Fruit fly (Drosophila melanogaster) whole organism, embryonic: ENCODE data around the gene RpL7A.

Source experiments
- Aef1 ChIP-seq: fragments of 200-800 bp; sonication (Bioruptor generic); IDR thresholded peaks from 3 replicates; pipeline ENCODE4 v1.3.6; 2022; ENCODE audit warnings: missing biosample characterization, missing genetic modification characterization
- Atf3 ChIP-seq: fragments of 200-800 bp; sonication (Bioruptor generic); optimal IDR thresholded peaks from 3 replicates; lab custom pipeline; 2016; ENCODE audit warnings: missing biosample characterization, missing genetic modification characterization
- CG10147 ChIP-seq: fragments of 200-800 bp; sonication (Bioruptor generic); optimal IDR thresholded peaks from 2 replicates; lab custom pipeline; 2019; ENCODE audit warnings: missing biosample characterization, mild to moderate bottlenecking, missing genetic modification characterization, moderate library complexity
- CG11504 ChIP-seq: fragments of 200-800 bp; sonication (Bioruptor generic); optimal IDR thresholded peaks from 3 replicates; lab custom pipeline; 2019; ENCODE audit warnings: missing biosample characterization, mild to moderate bottlenecking, missing genetic modification characterization, moderate library complexity
- CG12391 ChIP-seq: fragments of 200-800 bp; sonication (Bioruptor generic); optimal IDR thresholded peaks from 3 replicates; lab custom pipeline; 2018; ENCODE audit warnings: missing biosample characterization, mild to moderate bottlenecking, missing genetic modification characterization, moderate library complexity
- CG13624 ChIP-seq: fragments of 200-800 bp; sonication (Bioruptor generic); optimal IDR thresholded peaks from 2 replicates; lab custom pipeline; 2016; ENCODE audit warnings: missing biosample characterization, missing genetic modification characterization
- CG15479 ChIP-seq: fragments of 200-800 bp; sonication (Bioruptor generic); optimal IDR thresholded peaks from 3 replicates; lab custom pipeline; 2019; ENCODE audit warnings: missing biosample characterization, mild to moderate bottlenecking, missing genetic modification characterization, moderate library complexity
- CG15601 ChIP-seq: fragments of 200-800 bp; sonication (Bioruptor generic); optimal IDR thresholded peaks from 3 replicates; lab custom pipeline; 2019; ENCODE audit warnings: missing biosample characterization, mild to moderate bottlenecking, missing genetic modification characterization, moderate library complexity
- CG1602 ChIP-seq: fragments of 200-800 bp; sonication (Bioruptor generic); optimal IDR thresholded peaks from 3 replicates; lab custom pipeline; 2016; ENCODE audit warnings: missing biosample characterization, missing genetic modification characterization
- CG17612 ChIP-seq: fragments of 200-800 bp; sonication (Bioruptor generic); IDR thresholded peaks from 2 replicates; pipeline ENCODE4 v1.3.6; 2022; ENCODE audit warnings: missing biosample characterization, missing genetic modification characterization
- CG1792 ChIP-seq: fragments of 200-800 bp; sonication (Bioruptor generic); optimal IDR thresholded peaks from 2 replicates; lab custom pipeline; 2016; ENCODE audit warnings: missing biosample characterization, missing genetic modification characterization
- CG2889 ChIP-seq: fragments of 200-800 bp; sonication (Bioruptor generic); IDR thresholded peaks from 3 replicates; pipeline ENCODE4 v1.3.6; 2022; ENCODE audit warnings: missing biosample characterization, missing genetic modification characterization
- CG31365 ChIP-seq: fragments of 200-800 bp; sonication (Bioruptor generic); optimal IDR thresholded peaks from 2 replicates; lab custom pipeline; 2018; ENCODE audit warnings: missing biosample characterization, mild to moderate bottlenecking, missing genetic modification characterization
- CG3726 ChIP-seq: fragments of 200-800 bp; sonication (Bioruptor generic); IDR thresholded peaks from 3 replicates; pipeline ENCODE4, ENCODE4 v1.3.6; 2022; ENCODE audit warnings: missing biosample characterization, missing genetic modification characterization
- CG4820 ChIP-seq: fragments of 200-800 bp; sonication (Bioruptor generic); optimal IDR thresholded peaks from 3 replicates; lab custom pipeline; 2016; ENCODE audit warnings: missing biosample characterization, missing genetic modification characterization
- CG6175 ChIP-seq: fragments of 200-800 bp; sonication (Bioruptor generic); IDR thresholded peaks from 3 replicates; pipeline ENCODE4 v1.3.6; 2022; ENCODE audit warnings: missing biosample characterization, missing genetic modification characterization
- CG7271 ChIP-seq: fragments of 200-800 bp; sonication (Bioruptor generic); optimal IDR thresholded peaks from 2 replicates; lab custom pipeline; 2018; ENCODE audit warnings: missing biosample characterization, mild to moderate bottlenecking, missing genetic modification characterization, moderate library complexity
- CG8281 ChIP-seq: fragments of 200-800 bp; sonication (Bioruptor generic); optimal IDR thresholded peaks from 2 replicates; lab custom pipeline; 2018; ENCODE audit warnings: missing biosample characterization, mild to moderate bottlenecking, missing genetic modification characterization, moderate library complexity
- CG8478 ChIP-seq: fragments of >200 bp; optimal IDR thresholded peaks from 2 replicates; lab custom pipeline; 2018
- D ChIP-seq, 2 experiments: fragments of 200-800 bp in 1 of 2; fragments of >200 bp in 1 of 2; sonication (Bioruptor generic) in 1 of 2; optimal IDR thresholded peaks; 2 replicates in 1 of 2; 3 replicates in 1 of 2; lab custom pipeline; 2017; ENCODE audit warnings: mild to moderate bottlenecking in 1 of 2, missing biosample characterization in 1 of 2, missing genetic modification characterization in 1 of 2, missing genetic modification reagents in 1 of 2
- Doc3 ChIP-seq: fragments of 200-800 bp; sonication (Bioruptor generic); IDR thresholded peaks from 3 replicates; pipeline ENCODE4 v1.3.6; 2022; ENCODE audit warnings: missing biosample characterization, missing genetic modification characterization; ENCODE audit not compliant: partially characterized antibody
- Dp ChIP-seq: fragments of 200-800 bp; sonication (Bioruptor generic); optimal IDR thresholded peaks from 2 replicates; lab custom pipeline; 2018; ENCODE audit warnings: missing biosample characterization, mild to moderate bottlenecking, missing genetic modification characterization, moderate library complexity
- Elba2 ChIP-seq: fragments of 200-800 bp; sonication (Bioruptor generic); optimal IDR thresholded peaks from 3 replicates; lab custom pipeline; 2016; ENCODE audit warnings: missing biosample characterization, missing genetic modification characterization
- Gsc ChIP-seq: fragments of 200-800 bp; sonication (Bioruptor generic); IDR thresholded peaks from 2 replicates; pipeline ENCODE4 v1.3.6; 2022; ENCODE audit warnings: missing biosample characterization, missing genetic modification characterization
- HLH4C ChIP-seq: fragments of 200-800 bp; sonication (Bioruptor generic); IDR thresholded peaks from 3 replicates; pipeline ENCODE4 v1.3.6; 2022; ENCODE audit warnings: missing biosample characterization, missing genetic modification characterization; ENCODE audit not compliant: partially characterized antibody
- HmgD ChIP-seq: fragments of 200-800 bp; sonication (Bioruptor generic); optimal IDR thresholded peaks from 3 replicates; lab custom pipeline; 2016; ENCODE audit warnings: missing biosample characterization, missing genetic modification characterization
- HmgZ ChIP-seq: fragments of 200-800 bp; sonication (Bioruptor generic); optimal IDR thresholded peaks from 2 replicates; lab custom pipeline; 2018; ENCODE audit warnings: missing biosample characterization, mild to moderate bottlenecking, missing genetic modification characterization
- Lim3 ChIP-seq: fragments of 200-800 bp; sonication (Bioruptor generic); IDR thresholded peaks from 2 replicates; pipeline ENCODE4 v1.3.6; 2022; ENCODE audit warnings: missing biosample characterization, missing genetic modification characterization
- MBD-R2 ChIP-seq: fragments of 200-800 bp; sonication (Bioruptor generic); IDR thresholded peaks from 2 replicates; pipeline ENCODE4 v1.3.6; 2022; ENCODE audit warnings: missing biosample characterization, missing genetic modification characterization
- Mrtf ChIP-seq: fragments of 200-800 bp; sonication (Bioruptor generic); IDR thresholded peaks from 3 replicates; pipeline ENCODE4 v1.3.6; 2022; ENCODE audit warnings: missing biosample characterization, missing genetic modification characterization
- Oaz ChIP-seq: fragments of 200-800 bp; sonication (Bioruptor generic); IDR thresholded peaks from 2 replicates; pipeline ENCODE4 v1.3.6; 2022; ENCODE audit warnings: missing biosample characterization, missing genetic modification characterization
- Poxn ChIP-seq: fragments of 200-800 bp; sonication (Bioruptor generic); IDR thresholded peaks from 2 replicates; pipeline ENCODE4 v1.3.6; 2022; ENCODE audit warnings: missing biosample characterization, missing genetic modification characterization
- YL-1 ChIP-seq: fragments of 200-800 bp; sonication (Bioruptor generic); optimal IDR thresholded peaks from 3 replicates; lab custom pipeline; 2017; ENCODE audit warnings: missing biosample characterization, mild to moderate bottlenecking, missing genetic modification characterization
- ap ChIP-seq: fragments of 200-800 bp; sonication (Bioruptor generic); IDR thresholded peaks from 2 replicates; pipeline ENCODE4 v1.3.6; 2022; ENCODE audit warnings: missing biosample characterization, missing genetic modification characterization
- danr ChIP-seq: fragments of 200-800 bp; sonication (Bioruptor generic); IDR thresholded peaks from 2 replicates; pipeline ENCODE4 v1.3.6; 2022; ENCODE audit warnings: missing biosample characterization, missing genetic modification characterization
- dm ChIP-seq: fragments of 200-800 bp; sonication (Bioruptor generic); optimal IDR thresholded peaks from 3 replicates; lab custom pipeline; 2016; ENCODE audit warnings: missing biosample characterization, missing genetic modification characterization
- ftz-f1 ChIP-seq: fragments of 200-800 bp; sonication (Bioruptor generic); optimal IDR thresholded peaks from 2 replicates; lab custom pipeline; 2016; ENCODE audit warnings: missing biosample characterization, missing genetic modification characterization
- jing ChIP-seq: fragments of 200-800 bp; sonication (Bioruptor generic); optimal IDR thresholded peaks from 2 replicates; lab custom pipeline; 2018; ENCODE audit warnings: missing biosample characterization, mild to moderate bottlenecking, missing genetic modification characterization
- lmd ChIP-seq: fragments of 200-800 bp; sonication (Bioruptor generic); IDR thresholded peaks from 2 replicates; pipeline ENCODE4 v1.3.6; 2022; ENCODE audit warnings: missing biosample characterization, missing genetic modification characterization
- lov ChIP-seq, 2 experiments: fragments of 200-800 bp in 1 of 2; fragments of >200 bp in 1 of 2; sonication (Bioruptor generic) in 1 of 2; IDR thresholded peaks in 1 of 2; optimal IDR thresholded peaks in 1 of 2; 2 replicates in 1 of 2; 3 replicates in 1 of 2; pipeline versions ENCODE4 v1.3.6 to Lab custom; 2017 to 2022; ENCODE audit warnings: missing biosample characterization in 1 of 2, missing genetic modification characterization in 1 of 2
- pan ChIP-seq, 4 experiments: fragments of >200 bp in 3 of 4; fragments of 200-800 bp in 1 of 4; sonication (Bioruptor generic) in 1 of 4; optimal IDR thresholded peaks in 3 of 4; IDR thresholded peaks in 1 of 4; 2 replicates each; pipeline versions ENCODE4 v1.3.6 to Lab custom; 2017 to 2022; ENCODE audit warnings: missing biosample characterization in 2 of 4, missing genetic modification characterization in 2 of 4, mixed read lengths in 1 of 4
- peb ChIP-seq: fragments of 200-800 bp; sonication (Bioruptor generic); IDR thresholded peaks from 2 replicates; pipeline ENCODE4 v1.3.6; 2022; ENCODE audit warnings: missing biosample characterization, missing genetic modification characterization
- rib ChIP-seq: fragments of 200-800 bp; sonication (Bioruptor generic); IDR thresholded peaks from 2 replicates; pipeline ENCODE4 v1.3.6; 2022; ENCODE audit warnings: missing biosample characterization, missing genetic modification characterization
- shn ChIP-seq: fragments of 200-800 bp; sonication (Bioruptor generic); optimal IDR thresholded peaks from 3 replicates; lab custom pipeline; 2016; ENCODE audit warnings: missing biosample characterization, missing genetic modification characterization
- sim ChIP-seq: fragments of 200-800 bp; sonication (Bioruptor generic); IDR thresholded peaks from 2 replicates; pipeline ENCODE4 v1.3.6; 2022; ENCODE audit warnings: missing biosample characterization, missing genetic modification characterization
- slbo ChIP-seq: fragments of 200-800 bp; sonication (Bioruptor generic); IDR thresholded peaks from 2 replicates; pipeline ENCODE4 v1.3.6; 2022; ENCODE audit warnings: missing biosample characterization, missing genetic modification characterization
- stwl ChIP-seq: fragments of 200-800 bp; sonication (Bioruptor generic); optimal IDR thresholded peaks from 3 replicates; lab custom pipeline; 2018; ENCODE audit warnings: missing biosample characterization, mild to moderate bottlenecking, missing genetic modification characterization, moderate library complexity
- tll ChIP-seq, 2 experiments: fragments of 200-800 bp in 1 of 2; fragments of >200 bp in 1 of 2; sonication (Bioruptor generic) in 1 of 2; optimal IDR thresholded peaks; 2 replicates each; lab custom pipeline; 2017 to 2019; ENCODE audit warnings: missing biosample characterization in 2 of 2, missing genetic modification characterization in 2 of 2, mild to moderate bottlenecking in 1 of 2, moderate library complexity in 1 of 2
- vnd ChIP-seq: fragments of 200-800 bp; sonication (Bioruptor generic); IDR thresholded peaks from 3 replicates; pipeline ENCODE4 v1.3.6; 2022; ENCODE audit warnings: missing biosample characterization, missing genetic modification characterization; ENCODE audit not compliant: partially characterized antibody
- vvl ChIP-seq: fragments of 200-800 bp; sonication (Bioruptor generic); IDR thresholded peaks from 2 replicates; pipeline ENCODE4 v1.3.6; 2022; ENCODE audit warnings: missing biosample characterization, missing genetic modification characterization
- z ChIP-seq: fragments of 200-800 bp; sonication (Bioruptor generic); IDR thresholded peaks from 3 replicates; pipeline ENCODE4 v1.3.6; 2022; ENCODE audit warnings: missing biosample characterization, missing genetic modification characterization

Gene RpL7A

dm6 chrX:6527680-6528079 lies 5.5 kb downstream of the RpL7A start, which contains the start of gene CG3342 (continued):
- TF ChIP-seq CG1792 (GFP tag; lab: Kevin White, UChicago): no peak
- peak; percentile 52 for TF ChIP-seq MBD-R2 (GFP tag; lab: Robert Waterston, UW)
- no peak for TF ChIP-seq rib (GFP tag; lab: Robert Waterston, UW)
- TF ChIP-seq CG13624 (GFP tag; lab: Kevin White, UChicago): no peak
- no peak; the same call in 1 of the 2 replicates for TF ChIP-seq slbo (GFP tag; lab: Robert Waterston, UW)
- TF ChIP-seq shn (GFP tag; lab: Kevin White, UChicago): no peak
- TF ChIP-seq D (optimal IDR thresholded peaks at IDR 0.05; lab: Kevin White, UChicago): no peak
- TF ChIP-seq D (GFP tag; optimal IDR thresholded peaks at IDR 0.05; lab: Kevin White, UChicago): no peak
- TF ChIP-seq Atf3: no peak
- no peak for TF ChIP-seq vnd (GFP tag; lab: Robert Waterston, UW)
- TF ChIP-seq ap (GFP tag; lab: Robert Waterston, UW): no peak
- no peak for TF ChIP-seq HmgZ
- no peak for TF ChIP-seq CG12391 (tag; lab: Kevin White, UChicago)
- TF ChIP-seq CG1602 (GFP tag; lab: Kevin White, UChicago): no peak
- no peak for TF ChIP-seq CG6175 (GFP tag; lab: Robert Waterston, UW)
- no peak for TF ChIP-seq vvl (GFP tag; lab: Robert Waterston, UW)
- TF ChIP-seq HLH4C (GFP tag; lab: Robert Waterston, UW): no peak
- TF ChIP-seq jing: no peak
- no peak for TF ChIP-seq Oaz (GFP tag; lab: Robert Waterston, UW)
- no peak for TF ChIP-seq z (GFP tag; lab: Robert Waterston, UW)
- no peak for TF ChIP-seq lov (optimal IDR thresholded peaks at IDR 0.05; lab: Kevin White, UChicago)
- no peak for TF ChIP-seq lov (GFP tag; IDR thresholded peaks at IDR 0.05; lab: Robert Waterston, UW)
- peak; percentile 36 for TF ChIP-seq stwl
- TF ChIP-seq Elba2 (GFP tag; lab: Kevin White, UChicago): no peak
- TF ChIP-seq ftz-f1 (GFP tag; lab: Kevin White, UChicago): no peak
- TF ChIP-seq HmgD (GFP tag; lab: Kevin White, UChicago): no peak
- TF ChIP-seq CG2889 (GFP tag; lab: Robert Waterston, UW): no peak
- no peak for TF ChIP-seq tll (GFP tag; optimal IDR thresholded peaks at IDR 0.05; lab: Kevin White, UChicago)
- TF ChIP-seq Doc3: no peak
- TF ChIP-seq sim: no peak
- TF ChIP-seq Mrtf: no peak
- TF ChIP-seq CG8281 (tag; lab: Kevin White, UChicago): no peak
- no peak for TF ChIP-seq CG17612 (GFP tag; lab: Robert Waterston, UW)
- TF ChIP-seq pan (optimal IDR thresholded peaks at IDR 0.05; lab: Kevin White, UChicago): no peak
- no peak for TF ChIP-seq pan (GFP tag; optimal IDR thresholded peaks at IDR 0.05 in 1 of 2, IDR thresholded peaks at IDR 0.05 in 1 of 2)
- TF ChIP-seq danr (GFP tag; lab: Robert Waterston, UW): no peak
- TF ChIP-seq lmd: no peak
- no peak for TF ChIP-seq CG15479 (GFP tag; lab: Kevin White, UChicago)
- no peak for TF ChIP-seq Aef1 (GFP tag; lab: Robert Waterston, UW)
- no peak for TF ChIP-seq Poxn (GFP tag; lab: Robert Waterston, UW)
- no peak for TF ChIP-seq peb
- TF ChIP-seq CG4820 (GFP tag; lab: Kevin White, UChicago): no peak
- no peak for TF ChIP-seq CG8478
- no peak for TF ChIP-seq Dp (GFP tag; lab: Kevin White, UChicago)
- TF ChIP-seq Lim3: no peak
- TF ChIP-seq CG10147: no peak
- no peak for TF ChIP-seq CG15601 (tag; lab: Kevin White, UChicago)
- no peak for TF ChIP-seq CG7271 (tag; lab: Kevin White, UChicago)
- TF ChIP-seq dm (GFP tag; lab: Kevin White, UChicago): no peak
- peak; percentile 8 for TF ChIP-seq CG11504 (tag; lab: Kevin White, UChicago)
- no peak for TF ChIP-seq CG31365 (tag; lab: Kevin White, UChicago)
- TF ChIP-seq Gsc (GFP tag; lab: Robert Waterston, UW): no peak
- TF ChIP-seq CG3726: no peak
- TF ChIP-seq YL-1 (GFP tag; lab: Kevin White, UChicago): no peak
